Fruit fly (Drosophila melanogaster) whole organism, pupa: ENCODE results near the gene CG16965.

Experiments
- CG8159 ChIP-seq: fragments of 200-800 bp; sonication (Bioruptor generic); optimal IDR thresholded peaks from 3 replicates; lab custom pipeline; 2018; ENCODE audit warnings: missing biosample characterization, mild to moderate bottlenecking, missing genetic modification characterization, moderate library complexity
- EcR ChIP-seq: fragments of 200-800 bp; sonication (Bioruptor generic); optimal IDR thresholded peaks from 3 replicates; lab custom pipeline; 2019; ENCODE audit warnings: missing biosample characterization, missing genetic modification characterization, mild to moderate bottlenecking, moderate library complexity, missing genetic modification reagents

DNA sequence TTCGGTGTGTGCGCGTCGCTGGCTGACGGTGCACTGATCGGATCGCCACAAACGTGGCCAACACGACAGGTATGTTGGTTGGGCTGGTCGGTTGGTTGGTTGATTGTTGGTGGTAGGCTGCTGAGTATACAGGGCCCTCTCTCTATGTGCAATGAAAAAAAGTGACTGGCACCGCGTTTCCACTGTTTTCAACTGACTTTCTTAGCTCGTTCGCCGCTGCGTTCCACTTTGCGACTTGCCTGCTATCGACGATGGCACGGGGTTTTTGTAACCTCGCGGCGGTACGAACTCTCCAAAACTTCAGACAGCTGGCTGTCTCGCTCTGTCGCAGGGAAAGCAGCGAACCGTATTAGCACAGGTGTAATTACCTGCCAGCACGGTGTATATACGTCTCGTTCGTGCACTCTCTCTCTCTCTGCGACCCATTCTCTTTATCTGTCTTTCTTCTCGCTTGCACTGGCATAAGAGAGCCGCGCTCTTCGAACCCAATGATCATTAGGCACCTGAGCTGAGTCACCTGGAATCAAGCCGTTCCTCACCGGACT lies 10.5 kb upstream of the CG16965 start:
- peak; percentile 67 for TF ChIP-seq EcR (GFP tag; lab: Kevin White, UChicago)
- no peak for TF ChIP-seq CG8159 (tag; lab: Kevin White, UChicago)
